Fruit fly (Drosophila melanogaster): ENCODE measurements around the gene Spn85F.

DNA sequence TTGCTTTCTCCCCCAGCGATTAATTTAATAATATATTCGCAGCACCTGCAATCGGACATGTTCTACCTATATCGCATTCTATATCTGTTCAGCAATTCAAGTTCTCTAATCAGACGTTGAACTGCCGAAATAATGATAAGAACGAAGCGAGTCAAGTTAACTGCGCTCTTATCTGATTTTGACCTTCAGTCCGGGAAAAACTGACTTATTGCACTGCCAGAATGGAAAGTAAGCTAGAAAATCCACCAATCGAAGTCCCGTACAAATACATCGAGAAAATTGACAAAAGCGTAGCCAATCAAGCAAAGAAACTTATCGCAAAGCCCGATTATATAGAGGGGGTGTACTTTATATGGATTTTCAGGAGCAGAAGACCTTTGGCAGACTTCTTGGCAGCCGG, 28.7 kb upstream of the Spn85F start:
- no peak for TF ChIP-seq Pif1A (GFP tag; optimal IDR thresholded peaks at IDR 0.05)
- no peak for TF ChIP-seq gl (tag; optimal IDR thresholded peaks at IDR 0.05)
- no peak for TF ChIP-seq Ets98B (GFP tag; IDR thresholded peaks at IDR 0.05)
- no peak for TF ChIP-seq CG8159 (tag; optimal IDR thresholded peaks at IDR 0.05)
- no peak for TF ChIP-seq EcR (GFP tag; optimal IDR thresholded peaks at IDR 0.05)
- no peak for TF ChIP-seq CG9948 (tag; optimal IDR thresholded peaks at IDR 0.05)
- no peak for TF ChIP-seq Pif1B (GFP tag; optimal IDR thresholded peaks at IDR 0.05)
- TF ChIP-seq CG32121 (GFP tag; IDR thresholded peaks at IDR 0.05), result no peak
- no peak for TF ChIP-seq CG14655 (GFP tag; optimal IDR thresholded peaks at IDR 0.05)
- TF ChIP-seq CG13204 (GFP tag; optimal IDR thresholded peaks at IDR 0.05), result no peak
- no peak for TF ChIP-seq CG8301 (tag; optimal IDR thresholded peaks at IDR 0.05)

Measured in whole organism, pupa.